Worm (Caenorhabditis elegans): ENCODE results near the gene F08F8.7.
A peak's percentile ranks its signal among the peaks of the same experiment; 100 is the strongest.

F08F8.7 gene

ce11 chrIII:7353871-7354270, 6.9 kb upstream of the F08F8.7 start, which contains the start of gene F08F8.9:
F08F8.9 (minus strand) TSS chrIII:7353971.
- TF ChIP-seq Y116A8C.19 (tag; optimal IDR thresholded peaks at IDR 0.05; ENCODE audit: borderline replicate concordance), result no peak
- peak in 1 of 2 experiments; percentile 1 for TF ChIP-seq lin-35 (GFP tag; optimal IDR thresholded peaks at IDR 0.05)
- TF ChIP-seq hlh-17 (GFP tag; optimal IDR thresholded peaks at IDR 0.05; ENCODE audit: borderline replicate concordance), result no peak
- peak; percentile 45 for TF ChIP-seq F16B12.6 (tag; optimal IDR thresholded peaks at IDR 0.05)

DNA sequence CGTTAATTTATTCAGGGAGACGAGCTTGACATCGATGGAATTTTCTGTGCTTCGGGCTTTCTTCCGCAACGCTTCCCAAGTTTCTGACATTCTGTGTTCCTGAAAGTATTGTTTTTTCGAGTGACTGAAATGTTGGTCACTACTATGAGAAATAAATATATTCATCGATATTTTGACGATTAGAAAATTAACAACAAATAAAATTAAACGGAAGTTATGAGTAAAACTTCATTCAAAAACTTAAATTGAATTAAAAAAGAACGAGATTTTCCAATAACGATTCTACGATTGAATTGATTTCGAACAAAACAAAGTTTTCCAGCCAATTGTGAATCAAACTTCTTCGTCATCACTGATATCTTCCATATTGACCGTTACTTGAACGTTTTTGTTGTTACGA, 2.1 kb upstream of the F08F8.7 start, which contains the start of gene gos-28:
TSS of gene gos-28 (minus strand) at position 101 of the 400 bp plus-strand sequence.
- TF ChIP-seq pqm-1 (tag; optimal IDR thresholded peaks at IDR 0.05), result no peak
- no peak for TF ChIP-seq nhr-19 (GFP tag; conservative IDR thresholded peaks at IDR 0.05)
- TF ChIP-seq xbp-1 (tag; optimal IDR thresholded peaks at IDR 0.05), result no peak

DNA sequence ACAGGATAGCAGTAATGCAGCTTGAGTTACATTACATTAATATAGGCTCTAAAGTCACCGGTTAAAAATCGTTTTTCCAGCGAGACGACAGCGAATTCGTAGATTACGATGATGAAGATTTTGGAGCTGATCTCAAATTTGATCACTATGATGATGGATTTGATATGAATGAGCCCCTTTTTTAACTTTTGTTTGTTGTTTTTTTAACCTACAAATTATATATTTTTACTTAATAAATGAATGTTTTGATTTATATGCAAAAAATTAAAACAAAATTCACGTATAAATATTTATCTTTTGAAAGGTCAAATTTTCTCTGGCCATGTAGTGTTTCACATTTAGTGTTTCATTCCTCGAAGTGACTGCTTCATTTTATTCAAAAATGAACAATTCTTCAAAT, 3.6 kb downstream of the F08F8.7 start, which contains the start of gene F08F8.6:
TSS of gene F08F8.6 (plus strand) at position 301 of the 400 bp plus-strand sequence.
- TF ChIP-seq efl-1 (optimal IDR thresholded peaks at IDR 0.05) (no peak), efl-1 (GFP tag; optimal IDR thresholded peaks at IDR 0.05 in 1 of 2) (peak in 1 of 2 experiments; percentile 62), lin-14 (GFP tag; optimal IDR thresholded peaks at IDR 0.05) (no peak)

- TF ChIP-seq fkh-8 (tag; optimal IDR thresholded peaks at IDR 0.05), result no peak
- no peak for TF ChIP-seq nhr-19 (GFP tag; conservative IDR thresholded peaks at IDR 0.05)
- no peak for TF ChIP-seq unc-30 (tag; optimal IDR thresholded peaks at IDR 0.05)
- TF ChIP-seq ztf-4 (tag; optimal IDR thresholded peaks at IDR 0.05), result no peak
- TF ChIP-seq nhr-11 (tag; optimal IDR thresholded peaks at IDR 0.05), result no peak
- no peak for TF ChIP-seq fkh-4 (tag; optimal IDR thresholded peaks at IDR 0.05; ENCODE audit: borderline replicate concordance)
- TF ChIP-seq pax-3 (tag; optimal IDR thresholded peaks at IDR 0.05), result no peak
- TF ChIP-seq lin-15B (tag; optimal IDR thresholded peaks at IDR 0.05), result no peak
- TF ChIP-seq lsy-2 (tag; optimal IDR thresholded peaks at IDR 0.05), result no peak
- no peak for TF ChIP-seq aha-1 (tag; optimal IDR thresholded peaks at IDR 0.05)
- no peak for TF ChIP-seq nhr-47 (tag; optimal IDR thresholded peaks at IDR 0.05)
- no peak for TF ChIP-seq ets-5 (GFP tag; IDR thresholded peaks at IDR 0.05)
- no peak for TF ChIP-seq egl-27 (tag; optimal IDR thresholded peaks at IDR 0.05)
- no peak for TF ChIP-seq zip-4 (GFP tag; optimal IDR thresholded peaks at IDR 0.05)
- TF ChIP-seq elt-2 (tag; optimal IDR thresholded peaks at IDR 0.05), result no peak
- no peak for TF ChIP-seq C16A3.4 (tag; optimal IDR thresholded peaks at IDR 0.05)
- no peak for TF ChIP-seq nhr-84 (tag; optimal IDR thresholded peaks at IDR 0.05)
- no peak for TF ChIP-seq ztf-11 (tag; optimal IDR thresholded peaks at IDR 0.05)
These were observed 7.8 kb downstream of the F08F8.7 start for ce11 chrIII:7339138-7339537.

- TF ChIP-seq mab-9 (GFP tag; IDR thresholded peaks at IDR 0.05) (no peak), efl-1 (optimal IDR thresholded peaks at IDR 0.05) (no peak), efl-1 (GFP tag; optimal IDR thresholded peaks at IDR 0.05 in 1 of 2) (peak in 1 of 2 experiments; percentile 86), sptf-1 (tag; optimal IDR thresholded peaks at IDR 0.05) (no peak), zag-1 (tag; optimal IDR thresholded peaks at IDR 0.05) (no peak), nhr-19 (GFP tag; conservative IDR thresholded peaks at IDR 0.05) (no peak), ceh-88 (GFP tag; IDR thresholded peaks at IDR 0.05) (no peak), jun-1 (tag; optimal IDR thresholded peaks at IDR 0.05) (no peak), nhr-237 (tag; optimal IDR thresholded peaks at IDR 0.05) (no peak), dpl-1 (GFP tag; optimal IDR thresholded peaks at IDR 0.05) (no peak), elt-2 (tag; optimal IDR thresholded peaks at IDR 0.05) (peak; percentile 14), grh-1 (GFP tag; IDR thresholded peaks at IDR 0.05) (no peak), ets-5 (GFP tag; IDR thresholded peaks at IDR 0.05) (no peak), unc-130 (tag; optimal IDR thresholded peaks at IDR 0.05) (no peak), rnt-1 (tag; optimal IDR thresholded peaks at IDR 0.05) (peak; percentile 9), nhr-20 (tag; optimal IDR thresholded peaks at IDR 0.05) (no peak), efl-3 (GFP tag; optimal IDR thresholded peaks at IDR 0.05) (no peak), lin-39 (tag; optimal IDR thresholded peaks at IDR 0.05) (no peak), nhr-76 (tag; optimal IDR thresholded peaks at IDR 0.05) (no peak), lin-13 (GFP tag; optimal IDR thresholded peaks at IDR 0.05) (no peak), aly-2 (tag; optimal IDR thresholded peaks at IDR 0.05) (no peak), fkh-4 (tag; optimal IDR thresholded peaks at IDR 0.05; ENCODE audit: borderline replicate concordance) (no peak), lsy-2 (tag; optimal IDR thresholded peaks at IDR 0.05) (peak in 1 of 2 experiments; percentile 12), ama-1 (optimal IDR thresholded peaks at IDR 0.05) (peak; percentile 42), fos-1 (tag; optimal IDR thresholded peaks at IDR 0.05) (no peak), egl-27 (tag; optimal IDR thresholded peaks at IDR 0.05) (no peak), C34B4.2 (tag; optimal IDR thresholded peaks at IDR 0.05) (no peak)
These were observed 8.3 kb downstream of the F08F8.7 start, which contains the start of gene kap-1 for ce11 chrIII:7338693-7339092. kap-1 (plus strand) TSS chrIII:7338835.
